Worm (Caenorhabditis elegans): ENCODE results near the gene M02G9.4.

DNA sequence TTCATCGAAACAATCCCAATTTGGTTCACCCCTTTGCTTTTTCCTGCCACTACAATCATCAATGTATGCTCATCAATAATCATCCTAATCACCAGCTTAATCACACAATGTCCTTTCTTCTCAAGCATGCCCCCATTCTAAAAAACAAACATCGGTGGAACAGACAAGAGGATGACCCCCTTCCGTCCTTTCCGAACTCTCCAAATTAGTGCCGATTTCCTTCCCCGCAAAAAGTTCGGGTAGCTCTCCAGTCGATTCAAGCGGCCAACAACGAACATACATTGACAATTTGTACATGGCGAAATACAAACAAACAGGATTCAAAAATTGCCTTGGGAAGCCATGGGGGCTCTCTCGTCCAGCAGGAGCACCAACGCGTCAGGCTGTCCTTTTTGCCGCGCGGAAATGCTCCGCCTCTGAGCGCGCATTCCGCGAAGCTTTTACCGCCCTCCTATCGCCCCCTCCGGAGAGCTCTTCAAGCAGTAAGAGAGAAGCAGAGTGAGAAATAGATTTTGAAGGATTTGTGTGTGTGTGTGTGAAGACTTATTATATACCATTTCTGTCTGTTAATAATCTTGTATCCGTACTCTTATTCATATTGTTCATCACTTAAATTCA lies 8.6 kb downstream of the M02G9.4 start, which contains the start of gene appg-1:
- no peak for TF ChIP-seq nhr-237 (tag; optimal IDR thresholded peaks at IDR 0.05)
- no peak for TF ChIP-seq jun-1 (tag; optimal IDR thresholded peaks at IDR 0.05)
- no peak for TF ChIP-seq nhr-10 (tag; optimal IDR thresholded peaks at IDR 0.05)

Measured in whole organism, L4 larva.